Worm (Caenorhabditis elegans): Measurements from ENCODE around the gene Y73C8C.3.
"Not testable (repeated sequence)": the region's sequence is repeated elsewhere in the genome, so short reads cannot be mapped to it uniquely, and the experiment has no call there.

The Y73C8C.3 gene

ce11 chrV:3094351-3094750, 20.7 kb upstream of the Y73C8C.3 start, which contains the start of gene cyp-33C9:
Gene cyp-33C9 (minus strand): TSS chrV:3094561.
- TF ChIP-seq nhr-80 (tag; optimal IDR thresholded peaks at IDR 0.05) (peak; percentile 8), aptf-2 (GFP tag; conservative IDR thresholded peaks at IDR 0.05) (no peak), hmg-1.2 (GFP tag; IDR thresholded peaks at IDR 0.05) (peak; percentile 34; the same call in 1 of the 2 replicates)

- TF ChIP-seq dpff-1 (tag; optimal IDR thresholded peaks at IDR 0.05) (no peak), snpc-4 (GFP tag; optimal IDR thresholded peaks at IDR 0.05) (no peak), snpc-4 (tag; optimal IDR thresholded peaks at IDR 0.05) (peak in 1 of 4 experiments; percentile 53)
These were observed 14.5 kb upstream of the Y73C8C.3 start for ce11 chrV:3100527-3100926.

ce11 chrV:3102049-3102448, 13.0 kb upstream of the Y73C8C.3 start, which contains the start of gene Y73C8C.4:
Gene Y73C8C.4 (minus strand): TSS chrV:3102149.
- not testable (repeated sequence) for TF ChIP-seq hsf-1 (GFP tag; IDR thresholded peaks at IDR 0.05); F57A8.1 (GFP tag; optimal IDR thresholded peaks at IDR 0.05); ceh-100 (GFP tag; IDR thresholded peaks at IDR 0.05)

- TF ChIP-seq F52B5.7 (tag; optimal IDR thresholded peaks at IDR 0.05) (no peak), ZK185.1 (tag; optimal IDR thresholded peaks at IDR 0.05; ENCODE audit: poor library complexity, severe bottlenecking) (no peak), lin-35 (GFP tag; optimal IDR thresholded peaks at IDR 0.05) (no peak), hrde-1 (tag; optimal IDR thresholded peaks at IDR 0.05; ENCODE audit: borderline replicate concordance) (no peak), hmg-20 (GFP tag; IDR thresholded peaks at IDR 0.05) (no peak), ceh-40 (GFP tag; IDR thresholded peaks at IDR 0.05) (no peak), ceh-91 (GFP tag; IDR thresholded peaks at IDR 0.05) (no peak), efl-1 (GFP tag; optimal IDR thresholded peaks at IDR 0.05) (no peak)
These were observed 10.9 kb upstream of the Y73C8C.3 start, which contains the start of gene str-66 for ce11 chrV:3104134-3104533. Gene str-66 (minus strand): TSS chrV:3104234.

- TF ChIP-seq aptf-3 (GFP tag; IDR thresholded peaks at IDR 0.05): no peak
- TF ChIP-seq F23B12.7 (tag; optimal IDR thresholded peaks at IDR 0.05; ENCODE audit: insufficient read depth): no peak
- no peak for TF ChIP-seq nfya-2 (GFP tag; IDR thresholded peaks at IDR 0.05)
- no peak for TF ChIP-seq ZK185.1 (tag; optimal IDR thresholded peaks at IDR 0.05; ENCODE audit: poor library complexity, severe bottlenecking)
- TF ChIP-seq snpc-1.3 (tag; optimal IDR thresholded peaks at IDR 0.05; ENCODE audit: insufficient read depth): no peak
- no peak for TF ChIP-seq T07F8.4 (tag; optimal IDR thresholded peaks at IDR 0.05)
- TF ChIP-seq tlf-1 (GFP tag; optimal IDR thresholded peaks at IDR 0.05): no peak
- no peak for TF ChIP-seq pha-4 (tag; optimal IDR thresholded peaks at IDR 0.05)
- no peak for TF ChIP-seq tbx-9 (tag; optimal IDR thresholded peaks at IDR 0.05; ENCODE audit: borderline replicate concordance)
- TF ChIP-seq B0035.1 (tag; optimal IDR thresholded peaks at IDR 0.05): no peak
These were observed 9.3 kb upstream of the Y73C8C.3 start, which contains the start of gene str-69 for ce11 chrV:3105810-3106209. Gene str-69 (minus strand): TSS chrV:3105910.

- TF ChIP-seq ztf-26 (tag; optimal IDR thresholded peaks at IDR 0.05): no peak
- peak; percentile 63 for TF ChIP-seq snpc-1.1 (tag; optimal IDR thresholded peaks at IDR 0.05; ENCODE audit: insufficient read depth)
- TF ChIP-seq egl-18 (GFP tag; IDR thresholded peaks at IDR 0.05): 0 out of 2 replicates have a peak, but pooled peaks have one; percentile 14
- no peak for TF ChIP-seq F49E8.2 (tag; optimal IDR thresholded peaks at IDR 0.05; ENCODE audit: insufficient read depth)
- TF ChIP-seq lag-1 (GFP tag; IDR thresholded peaks at IDR 0.05): no peak
- peak; percentile 21 for TF ChIP-seq snpc-4 (GFP tag; optimal IDR thresholded peaks at IDR 0.05)
- peak in 1 of 4 experiments; percentile 91 for TF ChIP-seq snpc-4 (tag; optimal IDR thresholded peaks at IDR 0.05)
These were observed 8.3 kb upstream of the Y73C8C.3 start for ce11 chrV:3106785-3107184.
